Worm (Caenorhabditis elegans) whole organism, L3 larva: Measurements from ENCODE around the gene C34C12.9.

Experiments
- ceh-82 ChIP-seq: fragments of 150-350 bp; optimal IDR thresholded peaks from 2 replicates; lab custom pipeline; 2014; ENCODE audit warnings: missing biosample characterization, missing genetic modification characterization
- fos-1 ChIP-seq: fragments of 150-350 bp; optimal IDR thresholded peaks from 2 replicates; lab custom pipeline; 2014; ENCODE audit warnings: missing biosample characterization, missing genetic modification characterization
- nhr-12 ChIP-seq: fragments of 150-350 bp; optimal IDR thresholded peaks from 2 replicates; lab custom pipeline; 2014; ENCODE audit warnings: missing biosample characterization, missing genetic modification characterization
- nhr-25 ChIP-seq: sonication (generic microtip); optimal IDR thresholded peaks from 2 replicates; lab custom pipeline; 2017; ENCODE audit warnings: missing biosample characterization, missing genetic modification characterization
- ztf-11 ChIP-seq: fragments of 150-350 bp; optimal IDR thresholded peaks from 2 replicates; lab custom pipeline; 2014; ENCODE audit warnings: missing biosample characterization, missing genetic modification characterization

ce11 chrIII:3470973-3471372 lies 4.3 kb downstream of the C34C12.9 start:
- TF ChIP-seq ceh-82 (tag; lab: Kevin White, UChicago), result no peak
- no peak for TF ChIP-seq fos-1 (tag; lab: Kevin White, UChicago)
- no peak for TF ChIP-seq nhr-25
- no peak for TF ChIP-seq ztf-11 (tag; lab: Kevin White, UChicago)
- TF ChIP-seq nhr-12 (tag; lab: Kevin White, UChicago), result no peak
